Fruit fly (Drosophila melanogaster): Measurements from ENCODE around the gene CG34148.

- TF ChIP-seq pdm3 (GFP tag; optimal IDR thresholded peaks at IDR 0.05) (no peak), Ets21C (GFP tag; optimal IDR thresholded peaks at IDR 0.05) (no peak), CG8632 (GFP tag; optimal IDR thresholded peaks at IDR 0.05) (no peak), CG11762 (GFP tag; optimal IDR thresholded peaks at IDR 0.05; ENCODE audit: insufficient read depth) (no peak), fd85E (GFP tag; optimal IDR thresholded peaks at IDR 0.05) (no peak), Met (GFP tag; optimal IDR thresholded peaks at IDR 0.05) (no peak), CG11902 (GFP tag; optimal IDR thresholded peaks at IDR 0.05) (no peak)
Measured at dm6 chr3R:21851592-21852578, 26.6 kb downstream of the CG34148 start.
